Worm (Caenorhabditis elegans): ENCODE results near the gene ZC116.5.

Gene ZC116.5

DNA sequence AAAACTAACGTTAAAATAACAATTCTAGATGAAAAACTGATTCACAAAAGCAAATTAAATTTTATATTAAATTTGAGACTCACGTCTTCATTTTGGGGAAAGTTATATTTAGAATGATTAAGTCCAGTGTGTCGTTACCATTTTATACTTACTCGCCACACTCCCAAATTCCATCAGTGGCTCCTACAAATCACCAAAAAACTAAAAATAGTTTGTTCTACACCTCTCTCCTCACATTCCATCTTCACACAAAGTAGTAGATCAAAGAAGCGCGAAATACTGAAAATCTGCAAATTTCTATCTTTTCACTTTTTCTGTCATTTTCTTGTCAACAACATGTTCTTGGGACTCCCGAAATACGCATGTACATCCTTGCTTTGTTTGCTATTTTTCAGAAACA, at the start of gene ZC116.5:
Gene ZC116.5 (minus strand): TSS at position 101 of the 400 bp plus-strand sequence.
- TF ChIP-seq pha-4 (tag; optimal IDR thresholded peaks at IDR 0.05) (no peak), K02D7.2 (tag; optimal IDR thresholded peaks at IDR 0.05) (no peak), fax-1 (tag; optimal IDR thresholded peaks at IDR 0.05) (no peak), pat-9 (tag; optimal IDR thresholded peaks at IDR 0.05) (no peak), fkh-6 (tag; optimal IDR thresholded peaks at IDR 0.05) (no peak)

DNA sequence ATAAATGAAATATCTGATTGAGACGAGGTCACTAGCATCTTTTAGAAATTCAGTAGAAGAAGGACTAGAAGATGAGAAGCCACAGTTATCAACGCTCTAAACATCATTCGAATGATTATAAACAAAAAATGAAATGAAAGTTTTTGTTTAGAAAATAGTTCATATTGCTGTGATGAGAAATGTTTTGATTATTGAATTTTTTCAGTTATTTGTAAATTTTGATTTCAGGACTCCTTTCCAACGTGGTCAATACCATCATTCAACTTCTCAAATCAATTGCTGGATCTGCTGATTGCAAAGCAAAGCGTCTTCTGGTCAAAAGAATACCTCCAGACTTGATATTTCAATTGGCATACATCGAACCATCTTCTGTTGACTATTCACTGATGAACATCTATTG, 49.4 kb upstream of the ZC116.5 start, which contains the start of gene W05B10.6:
Gene W05B10.6 (minus strand): TSS at position 101 of the 400 bp plus-strand sequence.
- TF ChIP-seq madf-2 (tag; optimal IDR thresholded peaks at IDR 0.05) (no peak), ceh-31 (tag; optimal IDR thresholded peaks at IDR 0.05) (no peak), rnt-1 (tag; optimal IDR thresholded peaks at IDR 0.05) (no peak), pqm-1 (tag; optimal IDR thresholded peaks at IDR 0.05) (no peak), che-1 (tag; optimal IDR thresholded peaks at IDR 0.05) (no peak), F13H6.1 (tag; optimal IDR thresholded peaks at IDR 0.05) (no peak), tbx-2 (tag; optimal IDR thresholded peaks at IDR 0.05) (no peak), pros-1 (tag; optimal IDR thresholded peaks at IDR 0.05) (no peak), ceh-22 (tag; optimal IDR thresholded peaks at IDR 0.05) (no peak), ztf-16 (tag; optimal IDR thresholded peaks at IDR 0.05) (no peak), K02D7.2 (tag; optimal IDR thresholded peaks at IDR 0.05) (no peak), hlh-8 (tag; optimal IDR thresholded peaks at IDR 0.05) (no peak), ceh-9 (tag; optimal IDR thresholded peaks at IDR 0.05) (no peak), zip-5 (tag; optimal IDR thresholded peaks at IDR 0.05) (no peak), gmeb-2 (tag; optimal IDR thresholded peaks at IDR 0.05) (no peak)

DNA sequence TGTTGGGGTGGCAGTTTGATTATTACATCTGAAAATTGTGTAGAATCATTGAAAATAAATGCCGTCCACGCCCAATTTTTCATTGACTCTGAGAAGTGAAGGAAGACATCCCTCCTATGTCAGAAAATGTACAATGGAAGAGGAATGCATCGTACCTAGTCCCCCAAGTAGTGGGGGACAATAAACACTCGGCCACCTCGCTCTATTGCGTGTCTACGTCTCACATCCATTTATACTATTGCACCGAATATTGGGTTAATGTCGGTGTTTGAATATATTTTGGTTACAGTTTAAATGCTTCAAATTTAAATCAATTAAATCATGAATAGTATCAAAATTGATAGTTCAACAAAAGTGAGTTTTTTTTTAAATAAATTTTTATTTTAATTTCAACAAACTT, 40.9 kb upstream of the ZC116.5 start, which contains the start of gene lin-25:
Gene lin-25 (plus strand): TSS at position 290 of the 400 bp plus-strand sequence.
- TF ChIP-seq lim-6 (tag; optimal IDR thresholded peaks at IDR 0.05) (no peak), ets-4 (tag; optimal IDR thresholded peaks at IDR 0.05) (peak; percentile 41), fkh-6 (tag; optimal IDR thresholded peaks at IDR 0.05) (no peak), nfya-1 (tag; optimal IDR thresholded peaks at IDR 0.05) (peak; percentile 6), ceh-14 (tag; optimal IDR thresholded peaks at IDR 0.05) (no peak), pqm-1 (tag; optimal IDR thresholded peaks at IDR 0.05) (no peak), ztf-16 (tag; optimal IDR thresholded peaks at IDR 0.05) (no peak), dmd-4 (tag; optimal IDR thresholded peaks at IDR 0.05; ENCODE audit: borderline replicate concordance) (no peak), tbx-2 (tag; optimal IDR thresholded peaks at IDR 0.05) (peak; percentile 43), unc-3 (GFP tag; conservative IDR thresholded peaks at IDR 0.05) (no peak), unc-3 (tag; optimal IDR thresholded peaks at IDR 0.05) (no peak), sox-2 (GFP tag; IDR thresholded peaks at IDR 0.05) (no peak), ceh-31 (tag; optimal IDR thresholded peaks at IDR 0.05) (peak; percentile 67), ceh-2 (tag; optimal IDR thresholded peaks at IDR 0.05) (peak; percentile 57), hlh-15 (tag; optimal IDR thresholded peaks at IDR 0.05) (no peak), tbx-7 (tag; optimal IDR thresholded peaks at IDR 0.05) (no peak), ceh-6 (GFP tag; optimal IDR thresholded peaks at IDR 0.05) (no peak), K09A11.1 (tag; optimal IDR thresholded peaks at IDR 0.05; ENCODE audit: insufficient read depth) (no peak), hlh-8 (tag; optimal IDR thresholded peaks at IDR 0.05) (no peak), ceh-24 (tag; optimal IDR thresholded peaks at IDR 0.05) (no peak), nhr-11 (tag; optimal IDR thresholded peaks at IDR 0.05) (no peak), C08G9.2 (tag; optimal IDR thresholded peaks at IDR 0.05) (no peak), zip-5 (tag; optimal IDR thresholded peaks at IDR 0.05) (no peak), ceh-9 (tag; optimal IDR thresholded peaks at IDR 0.05) (no peak), mec-3 (tag; optimal IDR thresholded peaks at IDR 0.05; ENCODE audit: borderline replicate concordance) (no peak), pat-9 (tag; optimal IDR thresholded peaks at IDR 0.05) (no peak), unc-42 (tag; optimal IDR thresholded peaks at IDR 0.05) (peak; percentile 50), lin-11 (tag; optimal IDR thresholded peaks at IDR 0.05) (no peak), syd-9 (tag; optimal IDR thresholded peaks at IDR 0.05) (no peak), sdc-2 (tag; optimal IDR thresholded peaks at IDR 0.05) (no peak), nhr-232 (tag; optimal IDR thresholded peaks at IDR 0.05) (no peak), unc-55 (GFP tag; optimal IDR thresholded peaks at IDR 0.05) (no peak), F13H6.1 (tag; optimal IDR thresholded peaks at IDR 0.05) (no peak), elt-2 (tag; optimal IDR thresholded peaks at IDR 0.05) (no peak), unc-86 (tag; optimal IDR thresholded peaks at IDR 0.05) (no peak)

Measured in whole organism, late embryonic.